Fruit fly (Drosophila melanogaster): ENCODE measurements around the gene Alp12.

The Alp12 gene

dm6 chr2L:19463405-19463804 is 39.6 kb downstream of the Alp12 start (continued):
- no peak for TF ChIP-seq en (GFP tag; optimal IDR thresholded peaks at IDR 0.05)
- TF ChIP-seq Sry-β (GFP tag; optimal IDR thresholded peaks at IDR 0.05), result no peak
- no peak for TF ChIP-seq Kr (GFP tag; optimal IDR thresholded peaks at IDR 0.05)
- TF ChIP-seq CG8089 (GFP tag; optimal IDR thresholded peaks at IDR 0.05), result no peak
- no peak for TF ChIP-seq corto (GFP tag; optimal IDR thresholded peaks at IDR 0.05)
- no peak for TF ChIP-seq esg (GFP tag; conservative IDR thresholded peaks at IDR 0.05)
- TF ChIP-seq cato (GFP tag; optimal IDR thresholded peaks at IDR 0.05; ENCODE audit: borderline replicate concordance), result no peak
- no peak for TF ChIP-seq HmgD (GFP tag; optimal IDR thresholded peaks at IDR 0.05)
- no peak for TF ChIP-seq schlank (tag; optimal IDR thresholded peaks at IDR 0.05)
- TF ChIP-seq CG10979 (tag; optimal IDR thresholded peaks at IDR 0.05), result peak; percentile 33
- TF ChIP-seq maf-S (GFP tag; optimal IDR thresholded peaks at IDR 0.05), result no peak
- peak; percentile 73 for TF ChIP-seq CG17361 (GFP tag; IDR thresholded peaks at IDR 0.05)
- no peak for TF ChIP-seq caup (GFP tag; optimal IDR thresholded peaks at IDR 0.05; ENCODE audit: severe bottlenecking)
- peak; percentile 30 for TF ChIP-seq CG11504 (tag; optimal IDR thresholded peaks at IDR 0.05)
- peak; percentile 9 for TF ChIP-seq Abd-B (GFP tag; optimal IDR thresholded peaks at IDR 0.05)
- no peak for TF ChIP-seq CG31388 (GFP tag; optimal IDR thresholded peaks at IDR 0.05)
- TF ChIP-seq Oli (tag; optimal IDR thresholded peaks at IDR 0.05), result peak; percentile 41
- peak; percentile 63 for TF ChIP-seq CG9437 (GFP tag; optimal IDR thresholded peaks at IDR 0.05)
- TF ChIP-seq CG3163 (GFP tag; optimal IDR thresholded peaks at IDR 0.05), result no peak
- no peak for TF ChIP-seq oc (tag; optimal IDR thresholded peaks at IDR 0.05)
- no peak for TF ChIP-seq ttk (GFP tag; IDR thresholded peaks at IDR 0.05)
- TF ChIP-seq lov (optimal IDR thresholded peaks at IDR 0.05), result no peak
- TF ChIP-seq lov (GFP tag; IDR thresholded peaks at IDR 0.05), result no peak
- TF ChIP-seq slbo (GFP tag; IDR thresholded peaks at IDR 0.05), result no peak
- TF ChIP-seq Fer1 (GFP tag; optimal IDR thresholded peaks at IDR 0.05), result no peak
- no peak for TF ChIP-seq CG10274 (GFP tag; optimal IDR thresholded peaks at IDR 0.05)
- TF ChIP-seq vvl (GFP tag; IDR thresholded peaks at IDR 0.05), result no peak
- TF ChIP-seq tio (GFP tag; optimal IDR thresholded peaks at IDR 0.05), result peak; percentile 4
- TF ChIP-seq CG9876 (GFP tag; optimal IDR thresholded peaks at IDR 0.05), result no peak
- peak; percentile 35 for TF ChIP-seq phol (tag; optimal IDR thresholded peaks at IDR 0.05)
- TF ChIP-seq CG2712 (tag; optimal IDR thresholded peaks at IDR 0.05), result peak; percentile 2
- TF ChIP-seq CG8944 (GFP tag; optimal IDR thresholded peaks at IDR 0.05), result no peak
- no peak for TF ChIP-seq pan (optimal IDR thresholded peaks at IDR 0.05)
- TF ChIP-seq pan (GFP tag; optimal IDR thresholded peaks at IDR 0.05 in 1 of 2, IDR thresholded peaks at IDR 0.05 in 1 of 2), result no peak
- no peak for TF ChIP-seq exex (tag; optimal IDR thresholded peaks at IDR 0.05)
- TF ChIP-seq nmo (GFP tag; optimal IDR thresholded peaks at IDR 0.05), result peak; percentile 32
- TF ChIP-seq dpn (GFP tag; optimal IDR thresholded peaks at IDR 0.05), result no peak
- TF ChIP-seq CG3281 (GFP tag; optimal IDR thresholded peaks at IDR 0.05), result peak; percentile 37
- TF ChIP-seq Dp (GFP tag; optimal IDR thresholded peaks at IDR 0.05), result no peak
- no peak for TF ChIP-seq CG10321 (GFP tag; IDR thresholded peaks at IDR 0.05)
- TF ChIP-seq CG13287 (GFP tag; IDR thresholded peaks at IDR 0.05; ENCODE audit: partially characterized antibody), result no peak
- no peak for TF ChIP-seq CG4360 (GFP tag; IDR thresholded peaks at IDR 0.05)
- no peak for TF ChIP-seq CG2202 (tag; optimal IDR thresholded peaks at IDR 0.05)
- TF ChIP-seq MTF-1 (GFP tag; optimal IDR thresholded peaks at IDR 0.05; ENCODE audit: borderline replicate concordance), result no peak
- TF ChIP-seq CG34224 (GFP tag; IDR thresholded peaks at IDR 0.05; ENCODE audit: partially characterized antibody), result no peak
- no peak for TF ChIP-seq Drgx (GFP tag; IDR thresholded peaks at IDR 0.05)
- peak; percentile 4 for TF ChIP-seq bcd (GFP tag; optimal IDR thresholded peaks at IDR 0.05)
- peak; percentile 18 for TF ChIP-seq sens (GFP tag)
- no peak for TF ChIP-seq Ada2b (GFP tag; IDR thresholded peaks at IDR 0.05)
- TF ChIP-seq odd (GFP tag; optimal IDR thresholded peaks at IDR 0.05), result peak; percentile 16
- no peak for TF ChIP-seq Deaf1 (tag; optimal IDR thresholded peaks at IDR 0.05)
- TF ChIP-seq NFAT (GFP tag; IDR thresholded peaks at IDR 0.05), result no peak

All from whole organism, embryonic.